Fruit fly (Drosophila melanogaster): ENCODE data around the gene Kah.

Kah gene

dm6 chr3L:540089-540407, 49.0 kb downstream of the Kah start:
- TF ChIP-seq dsf (GFP tag; optimal IDR thresholded peaks at IDR 0.05; ENCODE audit: borderline replicate concordance) (no peak), N (GFP tag; optimal IDR thresholded peaks at IDR 0.05) (peak; percentile 36)

dm6 chr3L:539383-540088, 49.5 kb downstream of the Kah start:
- TF ChIP-seq CrebA (GFP tag; optimal IDR thresholded peaks at IDR 0.05; ENCODE audit: borderline replicate concordance): no peak
- TF ChIP-seq Dif (GFP tag; optimal IDR thresholded peaks at IDR 0.05; ENCODE audit: partially characterized antibody): no peak
- TF ChIP-seq OdsH (GFP tag; optimal IDR thresholded peaks at IDR 0.05): no peak
- no peak for TF ChIP-seq dl (GFP tag; optimal IDR thresholded peaks at IDR 0.05; ENCODE audit: insufficient read depth in 1 of 2, partially characterized antibody in 2 of 2)
- TF ChIP-seq Vsx2 (GFP tag; optimal IDR thresholded peaks at IDR 0.05; ENCODE audit: partially characterized antibody): no peak
- peak; percentile 67 for TF ChIP-seq psq (GFP tag; optimal IDR thresholded peaks at IDR 0.05)
- TF ChIP-seq dsf (GFP tag; optimal IDR thresholded peaks at IDR 0.05; ENCODE audit: borderline replicate concordance): no peak
- TF ChIP-seq Sp1 (GFP tag; optimal IDR thresholded peaks at IDR 0.05): peak; percentile 19
- no peak for TF ChIP-seq pan (optimal IDR thresholded peaks at IDR 0.05)
- no peak for TF ChIP-seq ey (GFP tag; optimal IDR thresholded peaks at IDR 0.05)
- no peak for TF ChIP-seq brk (GFP tag; optimal IDR thresholded peaks at IDR 0.05)
- peak; percentile 58 for TF ChIP-seq Hnf4 (GFP tag; optimal IDR thresholded peaks at IDR 0.05)
- TF ChIP-seq foxo (GFP tag; optimal IDR thresholded peaks at IDR 0.05): no peak
- TF ChIP-seq br (GFP tag; optimal IDR thresholded peaks at IDR 0.05): no peak
- no peak for TF ChIP-seq N (GFP tag; optimal IDR thresholded peaks at IDR 0.05)
- TF ChIP-seq jim (GFP tag; optimal IDR thresholded peaks at IDR 0.05): no peak

DNA sequence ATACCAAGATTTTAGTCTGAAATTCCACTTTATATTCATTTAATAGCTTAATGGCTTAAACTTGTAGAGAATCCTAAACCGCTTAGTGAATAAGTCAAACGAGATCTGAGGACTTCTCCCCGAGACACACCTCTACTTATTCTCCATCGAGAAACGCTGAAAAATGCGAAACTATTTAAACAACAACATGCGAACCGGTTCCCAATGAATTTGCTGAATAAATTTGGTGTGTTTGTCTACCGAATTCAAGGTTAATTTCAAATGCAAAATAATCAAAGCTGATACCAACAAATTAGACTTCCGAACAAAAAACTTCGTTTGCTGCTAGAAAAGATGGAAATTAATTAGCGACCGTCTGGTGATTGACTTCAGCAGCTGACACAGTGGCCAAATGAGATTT, 53.0 kb downstream of the Kah start:
- TF ChIP-seq ey (GFP tag; optimal IDR thresholded peaks at IDR 0.05): no peak
- TF ChIP-seq usp (GFP tag; optimal IDR thresholded peaks at IDR 0.05): no peak
- TF ChIP-seq Mio (GFP tag; optimal IDR thresholded peaks at IDR 0.05): no peak
- TF ChIP-seq Sp1 (GFP tag; optimal IDR thresholded peaks at IDR 0.05): no peak
- TF ChIP-seq jim (GFP tag; optimal IDR thresholded peaks at IDR 0.05): no peak
- TF ChIP-seq GATAd (GFP tag; optimal IDR thresholded peaks at IDR 0.05): no peak
- TF ChIP-seq foxo (GFP tag; optimal IDR thresholded peaks at IDR 0.05): no peak
- TF ChIP-seq fru (GFP tag; optimal IDR thresholded peaks at IDR 0.05): no peak
- no peak for TF ChIP-seq sage (GFP tag; optimal IDR thresholded peaks at IDR 0.05)
- no peak for TF ChIP-seq Dif (GFP tag; optimal IDR thresholded peaks at IDR 0.05; ENCODE audit: partially characterized antibody)
- no peak for TF ChIP-seq OdsH (GFP tag; optimal IDR thresholded peaks at IDR 0.05)
- no peak for TF ChIP-seq HLH106 (tag; optimal IDR thresholded peaks at IDR 0.05)
- no peak for TF ChIP-seq Hnf4 (GFP tag; optimal IDR thresholded peaks at IDR 0.05)
- TF ChIP-seq Dfd (GFP tag; optimal IDR thresholded peaks at IDR 0.05): no peak
- TF ChIP-seq N (GFP tag; optimal IDR thresholded peaks at IDR 0.05): no peak
- TF ChIP-seq Hr83 (GFP tag; optimal IDR thresholded peaks at IDR 0.05; ENCODE audit: poor library complexity, severe bottlenecking): no peak

dm6 chr3L:533807-534206, 55.3 kb downstream of the Kah start:
- TF ChIP-seq CrebA (GFP tag; optimal IDR thresholded peaks at IDR 0.05; ENCODE audit: borderline replicate concordance) (no peak), h (GFP tag; optimal IDR thresholded peaks at IDR 0.05) (peak; percentile 11), foxo (GFP tag; optimal IDR thresholded peaks at IDR 0.05) (peak in 1 of 2 experiments; percentile 13)
